Fruit fly (Drosophila melanogaster) whole organism, embryonic: ENCODE measurements around the gene LpR1.

Experiments used
- Adf1 ChIP-seq: fragments of 200-800 bp; sonication (Bioruptor generic); IDR thresholded peaks from 2 replicates; pipeline ENCODE4 v1.3.6; 2022; ENCODE audit warnings: missing biosample characterization, missing genetic modification characterization
- Atf6 ChIP-seq: fragments of 200-800 bp; sonication (Bioruptor generic); IDR thresholded peaks from 2 replicates; pipeline ENCODE4 v1.3.6; 2022; ENCODE audit warnings: missing biosample characterization, missing genetic modification characterization
- B-H1 ChIP-seq: fragments of 200-800 bp; sonication (Bioruptor generic); IDR thresholded peaks from 3 replicates; pipeline ENCODE4 v1.3.6; 2022; ENCODE audit warnings: missing biosample characterization, missing genetic modification characterization
- Bgb ChIP-seq: fragments of 200-800 bp; sonication (Bioruptor generic); IDR thresholded peaks from 2 replicates; pipeline ENCODE4 v1.3.6; 2022; ENCODE audit warnings: missing biosample characterization, missing genetic modification characterization; ENCODE audit not compliant: partially characterized antibody
- CG10543 ChIP-seq: fragments of 200-800 bp; sonication (Bioruptor generic); optimal IDR thresholded peaks from 3 replicates; lab custom pipeline; 2017; ENCODE audit warnings: missing biosample characterization, mild to moderate bottlenecking, missing genetic modification characterization, moderate library complexity
- CG11696 ChIP-seq: fragments of 200-800 bp; sonication (Bioruptor generic); IDR thresholded peaks from 2 replicates; pipeline ENCODE4 v1.3.6; 2022; ENCODE audit warnings: missing biosample characterization, missing genetic modification characterization
- CG12659 ChIP-seq: fragments of 200-800 bp; sonication (Bioruptor generic); optimal IDR thresholded peaks from 3 replicates; lab custom pipeline; 2017; ENCODE audit warnings: mild to moderate bottlenecking, missing biosample characterization, missing genetic modification reagents, missing genetic modification characterization
- CG13287 ChIP-seq: fragments of 200-800 bp; sonication (Bioruptor generic); IDR thresholded peaks from 2 replicates; pipeline ENCODE4 v1.3.6; 2022; ENCODE audit warnings: missing biosample characterization, missing genetic modification characterization; ENCODE audit not compliant: partially characterized antibody
- CG13894 ChIP-seq: fragments of 200-800 bp; sonication (Bioruptor generic); optimal IDR thresholded peaks from 3 replicates; lab custom pipeline; 2018; ENCODE audit warnings: missing biosample characterization, mild to moderate bottlenecking, missing genetic modification characterization, moderate library complexity
- CG15514 ChIP-seq: fragments of 200-800 bp; sonication (Bioruptor generic); optimal IDR thresholded peaks from 3 replicates; lab custom pipeline; 2017; ENCODE audit warnings: missing biosample characterization, missing genetic modification characterization, mild to moderate bottlenecking, moderate library complexity, missing genetic modification reagents
- CG15601 ChIP-seq: fragments of 200-800 bp; sonication (Bioruptor generic); optimal IDR thresholded peaks from 3 replicates; lab custom pipeline; 2019; ENCODE audit warnings: missing biosample characterization, mild to moderate bottlenecking, missing genetic modification characterization, moderate library complexity
- CG17612 ChIP-seq: fragments of 200-800 bp; sonication (Bioruptor generic); IDR thresholded peaks from 2 replicates; pipeline ENCODE4 v1.3.6; 2022; ENCODE audit warnings: missing biosample characterization, missing genetic modification characterization
- CG2120 ChIP-seq: fragments of 200-800 bp; sonication (Bioruptor generic); optimal IDR thresholded peaks from 3 replicates; lab custom pipeline; 2016; ENCODE audit warnings: missing biosample characterization, missing genetic modification characterization
- CG3163 ChIP-seq: fragments of 200-800 bp; sonication (Bioruptor generic); optimal IDR thresholded peaks from 3 replicates; lab custom pipeline; 2016; ENCODE audit warnings: missing biosample characterization, missing genetic modification characterization
- CG3281 ChIP-seq: fragments of 200-800 bp; sonication (Bioruptor generic); optimal IDR thresholded peaks from 3 replicates; lab custom pipeline; 2017; ENCODE audit warnings: missing biosample characterization, mild to moderate bottlenecking, missing genetic modification characterization
- CG34376 ChIP-seq: fragments of 200-800 bp; sonication (Bioruptor generic); optimal IDR thresholded peaks from 2 replicates; lab custom pipeline; 2018; ENCODE audit warnings: missing biosample characterization, mild to moderate bottlenecking, missing genetic modification characterization
- CG34422 ChIP-seq: fragments of 200-800 bp; sonication (Bioruptor generic); IDR thresholded peaks from 3 replicates; pipeline ENCODE4 v1.3.6; 2022; ENCODE audit warnings: missing biosample characterization, missing genetic modification characterization
- CG4282 ChIP-seq: fragments of 200-800 bp; sonication (Bioruptor generic); optimal IDR thresholded peaks from 2 replicates; lab custom pipeline; 2016; ENCODE audit warnings: missing biosample characterization, missing genetic modification characterization
- CG6689 ChIP-seq: fragments of 200-800 bp; sonication (Bioruptor generic); IDR thresholded peaks from 2 replicates; pipeline ENCODE4 v1.3.6; 2022; ENCODE audit warnings: missing biosample characterization, missing genetic modification characterization
- CG8478 ChIP-seq: fragments of >200 bp; optimal IDR thresholded peaks from 2 replicates; lab custom pipeline; 2018
- Dll ChIP-seq: fragments of 200-800 bp; sonication (Bioruptor generic); IDR thresholded peaks from 4 replicates; pipeline ENCODE4 v1.3.6; 2022; ENCODE audit warnings: missing biosample characterization, missing genetic modification characterization; ENCODE audit not compliant: partially characterized antibody
- Doc3 ChIP-seq: fragments of 200-800 bp; sonication (Bioruptor generic); IDR thresholded peaks from 3 replicates; pipeline ENCODE4 v1.3.6; 2022; ENCODE audit warnings: missing biosample characterization, missing genetic modification characterization; ENCODE audit not compliant: partially characterized antibody
- Fer3 ChIP-seq: fragments of 200-800 bp; sonication (Bioruptor generic); optimal IDR thresholded peaks from 2 replicates; lab custom pipeline; 2018; ENCODE audit warnings: missing biosample characterization, mild to moderate bottlenecking, missing genetic modification characterization, moderate library complexity
- HLHmδ ChIP-seq: fragments of 200-800 bp; sonication (Bioruptor generic); optimal IDR thresholded peaks from 2 replicates; lab custom pipeline; 2018; ENCODE audit warnings: missing biosample characterization, mild to moderate bottlenecking, missing genetic modification characterization, moderate library complexity
- HmgZ ChIP-seq: fragments of 200-800 bp; sonication (Bioruptor generic); optimal IDR thresholded peaks from 2 replicates; lab custom pipeline; 2018; ENCODE audit warnings: missing biosample characterization, mild to moderate bottlenecking, missing genetic modification characterization
- Nf-YA ChIP-seq: fragments of 200-800 bp; sonication (Bioruptor generic); IDR thresholded peaks from 2 replicates; pipeline ENCODE4 v1.3.6; 2022; ENCODE audit warnings: missing biosample characterization, missing genetic modification characterization
- Rfx ChIP-seq: fragments of 200-800 bp; sonication (Bioruptor generic); IDR thresholded peaks from 2 replicates; pipeline ENCODE4 v1.3.6; 2022; ENCODE audit warnings: missing biosample characterization, missing genetic modification characterization
- Xbp1 ChIP-seq: fragments of 200-800 bp; sonication (Bioruptor generic); optimal IDR thresholded peaks from 3 replicates; lab custom pipeline; 2016; ENCODE audit warnings: missing biosample characterization, mild to moderate bottlenecking, missing genetic modification characterization
- aop ChIP-seq: fragments of 200-800 bp; sonication (Bioruptor generic); IDR thresholded peaks from 2 replicates; pipeline ENCODE4 v1.3.6; 2022; ENCODE audit warnings: missing biosample characterization, missing genetic modification characterization
- cad ChIP-seq: fragments of >200 bp; optimal IDR thresholded peaks from 2 replicates; lab custom pipeline; 2017; ENCODE audit warnings: missing biosample characterization, missing genetic modification characterization
- caup ChIP-seq: fragments of 200-800 bp; sonication (Bioruptor generic); optimal IDR thresholded peaks from 3 replicates; lab custom pipeline; 2017; ENCODE audit warnings: missing biosample characterization, mild to moderate bottlenecking, missing genetic modification characterization, moderate library complexity; ENCODE audit not compliant: severe bottlenecking
- ci ChIP-seq: fragments of 200-800 bp; sonication (Bioruptor generic); IDR thresholded peaks from 3 replicates; pipeline ENCODE4 v1.3.6; 2022; ENCODE audit warnings: missing biosample characterization, missing genetic modification characterization
- crp ChIP-seq, 2 experiments: fragments of 200-800 bp; sonication (Bioruptor generic); optimal IDR thresholded peaks; 2 replicates in 1 of 2; 3 replicates in 1 of 2; lab custom pipeline; 2017; ENCODE audit warnings: missing biosample characterization in 2 of 2, missing genetic modification characterization in 2 of 2, mild to moderate bottlenecking in 1 of 2, moderate library complexity in 1 of 2
- cwo ChIP-seq: fragments of 200-800 bp; sonication (Bioruptor generic); optimal IDR thresholded peaks from 3 replicates; lab custom pipeline; 2017; ENCODE audit warnings: missing biosample characterization, missing genetic modification characterization, mild to moderate bottlenecking, moderate library complexity, missing genetic modification reagents
- dmrt99B ChIP-seq: fragments of 200-800 bp; sonication (Bioruptor generic); optimal IDR thresholded peaks from 2 replicates; lab custom pipeline; 2018; ENCODE audit warnings: missing biosample characterization, mild to moderate bottlenecking, missing genetic modification characterization, moderate library complexity
- eve ChIP-seq, 2 experiments: fragments of >200 bp; optimal IDR thresholded peaks; 2 replicates each; lab custom pipeline; 2017; ENCODE audit warnings: missing biosample characterization in 2 of 2, missing genetic modification characterization in 2 of 2
- hbn ChIP-seq: fragments of 200-800 bp; sonication (Bioruptor generic); IDR thresholded peaks from 2 replicates; pipeline ENCODE4 v1.3.6; 2022; ENCODE audit warnings: missing biosample characterization, missing genetic modification characterization; ENCODE audit not compliant: partially characterized antibody
- inv ChIP-seq: fragments of 200-800 bp; sonication (Bioruptor generic); IDR thresholded peaks from 2 replicates; pipeline ENCODE4 v1.3.6; 2022; ENCODE audit warnings: missing biosample characterization, missing genetic modification characterization; ENCODE audit not compliant: partially characterized antibody
- kah ChIP-seq: fragments of 200-800 bp; sonication (Bioruptor generic); optimal IDR thresholded peaks from 2 replicates; lab custom pipeline; 2018; ENCODE audit warnings: missing biosample characterization, mild to moderate bottlenecking, missing genetic modification characterization
- lab ChIP-seq: fragments of 200-800 bp; sonication (Bioruptor generic); optimal IDR thresholded peaks from 3 replicates; lab custom pipeline; 2017; ENCODE audit warnings: missing biosample characterization, missing genetic modification characterization, mild to moderate bottlenecking, moderate library complexity, missing genetic modification reagents
- pan ChIP-seq, 4 experiments: fragments of >200 bp in 3 of 4; fragments of 200-800 bp in 1 of 4; sonication (Bioruptor generic) in 1 of 4; optimal IDR thresholded peaks in 3 of 4; IDR thresholded peaks in 1 of 4; 2 replicates each; pipeline versions ENCODE4 v1.3.6 to Lab custom; 2017 to 2022; ENCODE audit warnings: missing biosample characterization in 2 of 4, missing genetic modification characterization in 2 of 4, mixed read lengths in 1 of 4
- peb ChIP-seq: fragments of 200-800 bp; sonication (Bioruptor generic); IDR thresholded peaks from 2 replicates; pipeline ENCODE4 v1.3.6; 2022; ENCODE audit warnings: missing biosample characterization, missing genetic modification characterization
- scrt ChIP-seq: fragments of 200-800 bp; sonication (Bioruptor generic); optimal IDR thresholded peaks from 2 replicates; lab custom pipeline; 2018; ENCODE audit warnings: missing biosample characterization, mild to moderate bottlenecking, missing genetic modification characterization, moderate library complexity
- seq ChIP-seq: fragments of 200-800 bp; sonication (Bioruptor generic); IDR thresholded peaks from 2 replicates; pipeline ENCODE4 v1.3.6; 2022; ENCODE audit warnings: missing biosample characterization, missing genetic modification characterization
- shn ChIP-seq: fragments of 200-800 bp; sonication (Bioruptor generic); optimal IDR thresholded peaks from 3 replicates; lab custom pipeline; 2016; ENCODE audit warnings: missing biosample characterization, missing genetic modification characterization
- unc-4 ChIP-seq: fragments of 200-800 bp; sonication (Bioruptor generic); IDR thresholded peaks from 2 replicates; pipeline ENCODE4 v1.3.6; 2022; ENCODE audit warnings: missing biosample characterization, missing genetic modification characterization; ENCODE audit not compliant: partially characterized antibody
- zen2 ChIP-seq: fragments of 200-800 bp; sonication (Bioruptor generic); IDR thresholded peaks from 3 replicates; pipeline ENCODE4 v1.3.6; 2022; ENCODE audit warnings: missing biosample characterization, missing genetic modification characterization; ENCODE audit not compliant: partially characterized antibody
- zfh1 ChIP-seq: fragments of 200-800 bp; sonication (Bioruptor generic); IDR thresholded peaks from 3 replicates; pipeline ENCODE4 v1.3.6; 2022; ENCODE audit warnings: missing biosample characterization, missing genetic modification characterization

The LpR1 gene

dm6 chr3R:25740348-25740751 lies 22.6 kb downstream of the LpR1 start, which contains the start of gene LpR2 (continued):
- TF ChIP-seq shn (peak; percentile 2), dmrt99B (peak; percentile 6), CG6689 (GFP tag; lab: Robert Waterston, UW) (no peak), cad (GFP tag; lab: Kevin White, UChicago) (no peak), inv (peak; percentile 17; the same call in 1 of the 2 replicates), HLHmδ (GFP tag; lab: Kevin White, UChicago) (no peak), CG8478 (lab: Kevin White, UChicago) (no peak), Atf6 (GFP tag; lab: Robert Waterston, UW) (0 out of 2 replicates have a peak, but pooled peaks have one; percentile 17), CG2120 (GFP tag; lab: Kevin White, UChicago) (peak; percentile 15), Bgb (GFP tag; lab: Robert Waterston, UW) (peak; percentile 37; the same call in 1 of the 2 replicates), Nf-YA (GFP tag; lab: Robert Waterston, UW) (peak; percentile 78; the same call in 1 of the 2 replicates), B-H1 (GFP tag; lab: Robert Waterston, UW) (no peak), peb (GFP tag; lab: Robert Waterston, UW) (no peak), CG34422 (GFP tag; lab: Robert Waterston, UW) (peak; percentile 13; the same call in 1 of the 3 replicates), CG15601 (tag; lab: Kevin White, UChicago) (no peak), hbn (GFP tag; lab: Robert Waterston, UW) (no peak), CG15514 (GFP tag; lab: Kevin White, UChicago) (peak; percentile 1), Xbp1 (peak; percentile 76), cwo (no peak), HmgZ (tag; lab: Kevin White, UChicago) (peak; percentile 42), unc-4 (peak; percentile 37; the same call in 1 of the 2 replicates), Fer3 (no peak), Rfx (GFP tag; lab: Robert Waterston, UW) (peak; percentile 44; the same call in 1 of the 2 replicates), CG13287 (GFP tag; lab: Robert Waterston, UW) (peak; percentile 66), CG12659 (GFP tag; lab: Kevin White, UChicago) (no peak), CG13894 (tag; lab: Kevin White, UChicago) (peak; percentile 64), Dll (GFP tag; lab: Robert Waterston, UW) (0 out of 4 replicates have a peak, but pooled peaks have one; percentile 48), aop (0 out of 2 replicates have a peak, but pooled peaks have one; percentile 26), scrt (GFP tag; lab: Kevin White, UChicago) (peak; percentile 10), Adf1 (GFP tag; lab: Robert Waterston, UW) (peak; percentile 23), ci (GFP tag; lab: Robert Waterston, UW) (peak; percentile 65; the same call in 2 of the 3 replicates), lab (GFP tag; lab: Kevin White, UChicago) (peak; percentile 52), crp (GFP tag; optimal IDR thresholded peaks at IDR 0.05; lab: Kevin White, UChicago) (no peak), kah (peak; percentile 99), pan (optimal IDR thresholded peaks at IDR 0.05; lab: Kevin White, UChicago) (no peak), pan (GFP tag; optimal IDR thresholded peaks at IDR 0.05 in 1 of 2, IDR thresholded peaks at IDR 0.05 in 1 of 2) (peak in 1 of 2 experiments; percentile 40), CG34376 (GFP tag; lab: Kevin White, UChicago) (peak; percentile 67), CG10543 (GFP tag; lab: Kevin White, UChicago) (peak; percentile 80), CG3281 (peak; percentile 19), zfh1 (GFP tag; lab: Robert Waterston, UW) (no peak), eve (GFP tag; optimal IDR thresholded peaks at IDR 0.05; lab: Kevin White, UChicago) (no peak), caup (peak; percentile 33), CG11696 (GFP tag; lab: Robert Waterston, UW) (no peak), zen2 (GFP tag; lab: Robert Waterston, UW) (peak; percentile 57; the same call in 2 of the 3 replicates), seq (GFP tag; lab: Robert Waterston, UW) (no peak), Doc3 (GFP tag; lab: Robert Waterston, UW) (no peak), CG4282 (GFP tag; lab: Kevin White, UChicago) (peak; percentile 8), CG17612 (no peak), CG3163 (peak; percentile 99)
